Worm (Caenorhabditis elegans) whole organism, L4/young adult: ENCODE results near the gene fbxb-35.

Experiments
- W03F9.2 ChIP-seq: fragments of 150-350 bp; optimal IDR thresholded peaks from 2 replicates; lab custom pipeline; 2014; ENCODE audit warnings: missing biosample characterization, missing genetic modification characterization
- him-1 ChIP-seq: sonication (generic microtip); optimal IDR thresholded peaks from 2 replicates; lab custom pipeline; 2016; ENCODE audit warnings: missing genotype, missing genetic modification reagents, missing genetic modification characterization, missing compliant biosample characterization

DNA sequence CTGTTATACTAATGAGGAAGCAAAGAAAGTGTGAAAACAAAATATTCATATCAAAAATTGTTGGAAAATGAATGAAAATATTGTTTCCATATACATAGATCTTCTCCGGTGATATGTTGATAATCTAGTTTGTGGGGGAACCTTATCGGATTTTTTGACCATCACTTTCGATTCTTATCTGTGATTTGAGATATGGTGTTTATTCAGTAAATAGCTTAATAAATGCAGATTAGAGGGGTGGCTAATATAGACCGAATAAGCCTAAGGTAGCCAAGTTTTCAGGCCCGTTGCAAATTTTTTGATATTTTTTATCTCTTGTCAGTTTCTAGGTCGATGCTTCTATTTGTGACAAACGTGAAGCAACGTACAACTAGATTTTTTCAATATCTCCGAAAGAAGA lies 20.0 kb downstream of the fbxb-35 start, which contains the start of gene F07E5.7:
- TF ChIP-seq him-1, result no peak
- TF ChIP-seq W03F9.2 (tag; lab: Kevin White, UChicago), result no peak
